Fruit fly (Drosophila melanogaster) whole organism, embryonic: ENCODE data around the gene IKKbeta.

Experiments
- Ada2b ChIP-seq: fragments of 200-800 bp; sonication (Bioruptor generic); IDR thresholded peaks from 2 replicates; pipeline ENCODE4 v1.3.6; 2022; ENCODE audit warnings: missing biosample characterization, missing genetic modification characterization
- Awh ChIP-seq: fragments of 200-800 bp; sonication (Bioruptor generic); IDR thresholded peaks from 2 replicates; pipeline ENCODE4, ENCODE4 v1.3.6; 2022; ENCODE audit warnings: missing biosample characterization, missing genetic modification characterization
- BEAF-32 ChIP-seq: fragments of 200-800 bp; sonication (Bioruptor generic); optimal IDR thresholded peaks from 3 replicates; lab custom pipeline; 2017; ENCODE audit warnings: missing biosample characterization, missing genetic modification characterization, mild to moderate bottlenecking, moderate library complexity, missing genetic modification reagents
- CG11695 ChIP-seq: fragments of 200-800 bp; sonication (Bioruptor generic); IDR thresholded peaks from 3 replicates; pipeline ENCODE4 v1.3.6; 2022; ENCODE audit warnings: missing biosample characterization, missing genetic modification characterization
- CG12299 ChIP-seq: fragments of 200-800 bp; sonication (Bioruptor generic); optimal IDR thresholded peaks from 2 replicates; lab custom pipeline; 2018; ENCODE audit warnings: missing biosample characterization, mild to moderate bottlenecking, missing genetic modification characterization
- CG1233 ChIP-seq: fragments of 200-800 bp; sonication (Bioruptor generic); optimal IDR thresholded peaks from 4 replicates; lab custom pipeline; 2018; ENCODE audit warnings: missing biosample characterization, mild to moderate bottlenecking, missing genetic modification characterization
- CG12391 ChIP-seq: fragments of 200-800 bp; sonication (Bioruptor generic); optimal IDR thresholded peaks from 3 replicates; lab custom pipeline; 2018; ENCODE audit warnings: missing biosample characterization, mild to moderate bottlenecking, missing genetic modification characterization, moderate library complexity
- CG12744 ChIP-seq: fragments of 200-800 bp; sonication (Bioruptor generic); optimal IDR thresholded peaks from 2 replicates; lab custom pipeline; 2016; ENCODE audit warnings: missing biosample characterization, missing genetic modification characterization
- CG13287 ChIP-seq: fragments of 200-800 bp; sonication (Bioruptor generic); IDR thresholded peaks from 2 replicates; pipeline ENCODE4 v1.3.6; 2022; ENCODE audit warnings: missing biosample characterization, missing genetic modification characterization; ENCODE audit not compliant: partially characterized antibody
- CG13296 ChIP-seq: fragments of 200-800 bp; sonication (Bioruptor generic); optimal IDR thresholded peaks from 3 replicates; lab custom pipeline; 2018; ENCODE audit warnings: missing biosample characterization, mild to moderate bottlenecking, missing genetic modification characterization
- CG15269 ChIP-seq: fragments of 200-800 bp; sonication (Bioruptor generic); optimal IDR thresholded peaks from 2 replicates; lab custom pipeline; 2018; ENCODE audit warnings: missing biosample characterization, mild to moderate bottlenecking, missing genetic modification characterization, moderate library complexity
- CG16815 ChIP-seq: fragments of 200-800 bp; sonication (Bioruptor generic); optimal IDR thresholded peaks from 3 replicates; lab custom pipeline; 2017; ENCODE audit warnings: missing biosample characterization, mild to moderate bottlenecking, missing genetic modification characterization
- CG18262 ChIP-seq: fragments of 200-800 bp; optimal IDR thresholded peaks from 3 replicates; lab custom pipeline; 2019; ENCODE audit warnings: missing biosample characterization, mild to moderate bottlenecking, missing genetic modification characterization, moderate library complexity
- CG2116 ChIP-seq: fragments of 200-800 bp; sonication (Bioruptor generic); optimal IDR thresholded peaks from 3 replicates; lab custom pipeline; 2018; ENCODE audit warnings: missing biosample characterization, mild to moderate bottlenecking, missing genetic modification characterization
- CG2889 ChIP-seq: fragments of 200-800 bp; sonication (Bioruptor generic); IDR thresholded peaks from 3 replicates; pipeline ENCODE4 v1.3.6; 2022; ENCODE audit warnings: missing biosample characterization, missing genetic modification characterization
- CG5245 ChIP-seq: fragments of 200-800 bp; sonication (Bioruptor generic); optimal IDR thresholded peaks from 3 replicates; lab custom pipeline; 2016; ENCODE audit warnings: missing biosample characterization, missing genetic modification characterization
- CG6854 ChIP-seq: fragments of 200-800 bp; sonication (Bioruptor generic); optimal IDR thresholded peaks from 3 replicates; lab custom pipeline; 2017; ENCODE audit warnings: missing biosample characterization, mild to moderate bottlenecking, missing genetic modification characterization
- CG7357 ChIP-seq: fragments of 200-800 bp; sonication (Bioruptor generic); IDR thresholded peaks from 3 replicates; pipeline ENCODE4 v1.3.6; 2022; ENCODE audit warnings: missing biosample characterization, missing genetic modification characterization
- CG7556 ChIP-seq: fragments of 200-800 bp; sonication (Bioruptor generic); optimal IDR thresholded peaks from 2 replicates; lab custom pipeline; 2017; ENCODE audit warnings: missing biosample characterization, mild to moderate bottlenecking, missing genetic modification characterization
- CG7839 ChIP-seq: fragments of 200-800 bp; sonication (Bioruptor generic); optimal IDR thresholded peaks from 3 replicates; lab custom pipeline; 2018; ENCODE audit warnings: missing biosample characterization, mild to moderate bottlenecking, missing genetic modification characterization, moderate library complexity
- CG7987 ChIP-seq: fragments of 200-800 bp; sonication (Bioruptor generic); optimal IDR thresholded peaks from 2 replicates; lab custom pipeline; 2018; ENCODE audit warnings: missing biosample characterization, mild to moderate bottlenecking, missing genetic modification characterization, moderate library complexity
- CHES-1-like ChIP-seq: fragments of 200-800 bp; sonication (Bioruptor generic); optimal IDR thresholded peaks from 2 replicates; lab custom pipeline; 2016; ENCODE audit warnings: missing biosample characterization, missing genetic modification characterization
- D19A ChIP-seq: fragments of 200-800 bp; optimal IDR thresholded peaks from 3 replicates; lab custom pipeline; 2019; ENCODE audit warnings: missing biosample characterization, mild to moderate bottlenecking, missing genetic modification characterization, moderate library complexity
- Dref ChIP-seq: fragments of 200-800 bp; sonication (Bioruptor generic); IDR thresholded peaks from 2 replicates; pipeline ENCODE4 v1.3.6; 2022; ENCODE audit warnings: missing biosample characterization, missing genetic modification characterization
- Elba2 ChIP-seq: fragments of 200-800 bp; sonication (Bioruptor generic); optimal IDR thresholded peaks from 3 replicates; lab custom pipeline; 2016; ENCODE audit warnings: missing biosample characterization, missing genetic modification characterization
- Mrtf ChIP-seq: fragments of 200-800 bp; sonication (Bioruptor generic); IDR thresholded peaks from 3 replicates; pipeline ENCODE4 v1.3.6; 2022; ENCODE audit warnings: missing biosample characterization, missing genetic modification characterization
- NC2α ChIP-seq: fragments of 200-800 bp; sonication (Bioruptor generic); optimal IDR thresholded peaks from 2 replicates; lab custom pipeline; 2016; ENCODE audit warnings: missing biosample characterization, missing genetic modification characterization
- Scr ChIP-seq: fragments of 200-800 bp; sonication (Bioruptor generic); IDR thresholded peaks from 2 replicates; pipeline ENCODE4 v1.3.6; 2022; ENCODE audit warnings: missing biosample characterization, missing genetic modification characterization; ENCODE audit not compliant: partially characterized antibody
- Sry-β ChIP-seq: fragments of 200-800 bp; sonication (Bioruptor generic); optimal IDR thresholded peaks from 2 replicates; lab custom pipeline; 2018; ENCODE audit warnings: missing biosample characterization, mild to moderate bottlenecking, missing genetic modification characterization, moderate library complexity
- bab2 ChIP-seq: fragments of 200-800 bp; sonication (Bioruptor generic); optimal IDR thresholded peaks from 2 replicates; lab custom pipeline; 2016; ENCODE audit warnings: missing biosample characterization, missing genetic modification characterization
- bcd ChIP-seq: fragments of 200-800 bp; sonication (Bioruptor generic); optimal IDR thresholded peaks from 2 replicates; lab custom pipeline; 2017; ENCODE audit warnings: missing biosample characterization, mild to moderate bottlenecking, missing genetic modification characterization
- br ChIP-seq: fragments of >200 bp; optimal IDR thresholded peaks from 2 replicates; lab custom pipeline; 2017
- cwo ChIP-seq: fragments of 200-800 bp; sonication (Bioruptor generic); optimal IDR thresholded peaks from 3 replicates; lab custom pipeline; 2017; ENCODE audit warnings: missing biosample characterization, missing genetic modification characterization, mild to moderate bottlenecking, moderate library complexity, missing genetic modification reagents
- dysf ChIP-seq: fragments of 200-800 bp; sonication (Bioruptor generic); IDR thresholded peaks from 3 replicates; pipeline ENCODE4 v1.3.6; 2022; ENCODE audit warnings: missing biosample characterization, missing genetic modification characterization
- emc ChIP-seq: fragments of 200-800 bp; sonication (Bioruptor generic); optimal IDR thresholded peaks from 2 replicates; lab custom pipeline; 2016; ENCODE audit warnings: missing biosample characterization, missing genetic modification characterization
- eve ChIP-seq, 2 experiments: fragments of >200 bp; optimal IDR thresholded peaks; 2 replicates each; lab custom pipeline; 2017; ENCODE audit warnings: missing biosample characterization in 2 of 2, missing genetic modification characterization in 2 of 2
- fd96Cb ChIP-seq: fragments of 200-800 bp; sonication (Bioruptor generic); optimal IDR thresholded peaks from 2 replicates; lab custom pipeline; 2018; ENCODE audit warnings: missing biosample characterization, mild to moderate bottlenecking, missing genetic modification characterization, moderate library complexity
- gem ChIP-seq: fragments of 200-800 bp; sonication (Bioruptor generic); optimal IDR thresholded peaks from 2 replicates; lab custom pipeline; 2019; ENCODE audit warnings: missing biosample characterization, mild to moderate bottlenecking, missing genetic modification characterization, moderate library complexity
- lab ChIP-seq: fragments of 200-800 bp; sonication (Bioruptor generic); optimal IDR thresholded peaks from 3 replicates; lab custom pipeline; 2017; ENCODE audit warnings: missing biosample characterization, missing genetic modification characterization, mild to moderate bottlenecking, moderate library complexity, missing genetic modification reagents
- phol ChIP-seq: fragments of 200-800 bp; sonication (Bioruptor generic); optimal IDR thresholded peaks from 3 replicates; lab custom pipeline; 2018; ENCODE audit warnings: missing biosample characterization, mild to moderate bottlenecking, missing genetic modification characterization, moderate library complexity
- salm ChIP-seq: fragments of 200-800 bp; sonication (Bioruptor generic); optimal IDR thresholded peaks from 2 replicates; lab custom pipeline; 2018; ENCODE audit warnings: missing biosample characterization, mild to moderate bottlenecking, missing genetic modification characterization
- sim ChIP-seq: fragments of 200-800 bp; sonication (Bioruptor generic); IDR thresholded peaks from 2 replicates; pipeline ENCODE4 v1.3.6; 2022; ENCODE audit warnings: missing biosample characterization, missing genetic modification characterization
- sug ChIP-seq: fragments of 200-800 bp; optimal IDR thresholded peaks from 2 replicates; lab custom pipeline; 2019; ENCODE audit warnings: missing biosample characterization, mild to moderate bottlenecking, missing genetic modification characterization, moderate library complexity
- tna ChIP-seq: fragments of 200-800 bp; sonication (Bioruptor generic); IDR thresholded peaks from 2 replicates; pipeline ENCODE4 v1.3.6; 2022; ENCODE audit warnings: missing biosample characterization, missing genetic modification characterization; ENCODE audit not compliant: partially characterized antibody
- twi ChIP-seq: fragments of 200-800 bp; optimal IDR thresholded peaks from 2 replicates; lab custom pipeline; 2019; ENCODE audit warnings: missing biosample characterization, mild to moderate bottlenecking, missing genetic modification characterization, moderate library complexity
- vvl ChIP-seq: fragments of 200-800 bp; sonication (Bioruptor generic); IDR thresholded peaks from 2 replicates; pipeline ENCODE4 v1.3.6; 2022; ENCODE audit warnings: missing biosample characterization, missing genetic modification characterization
- wek ChIP-seq: fragments of 200-800 bp; sonication (Bioruptor generic); optimal IDR thresholded peaks from 3 replicates; lab custom pipeline; 2018; ENCODE audit warnings: missing biosample characterization, mild to moderate bottlenecking, missing genetic modification characterization, moderate library complexity

The IKKbeta gene

dm6 chr3R:16071689-16072580 lies 22.7 kb upstream of the IKKbeta start (continued):
- TF ChIP-seq CG11695 (GFP tag; lab: Robert Waterston, UW) (peak; percentile 83), bab2 (GFP tag; lab: Kevin White, UChicago) (peak; percentile 55), BEAF-32 (GFP tag; lab: Kevin White, UChicago) (peak; percentile 20), CG15269 (tag; lab: Kevin White, UChicago) (no peak), CG2889 (peak; percentile 82), CG13296 (no peak), Dref (GFP tag; lab: Robert Waterston, UW) (no peak), CG12391 (tag; lab: Kevin White, UChicago) (peak; percentile 78), dysf (GFP tag; lab: Robert Waterston, UW) (peak; percentile 64), CG2116 (GFP tag; lab: Kevin White, UChicago) (peak; percentile 40), CG7987 (GFP tag; lab: Kevin White, UChicago) (no peak), D19A (tag; lab: Kevin White, UChicago) (peak; percentile 76), sim (GFP tag; lab: Robert Waterston, UW) (peak; percentile 66; the same call in 1 of the 2 replicates), eve (GFP tag; optimal IDR thresholded peaks at IDR 0.05; lab: Kevin White, UChicago) (no peak), sug (tag; lab: Kevin White, UChicago) (no peak), fd96Cb (tag; lab: Kevin White, UChicago) (peak; percentile 53), br (lab: Kevin White, UChicago) (no peak), CG13287 (no peak), cwo (GFP tag; lab: Kevin White, UChicago) (peak; percentile 10), CG16815 (GFP tag; lab: Kevin White, UChicago) (peak; percentile 57), CG7839 (tag; lab: Kevin White, UChicago) (peak; percentile 58), Sry-β (GFP tag; lab: Kevin White, UChicago) (no peak), CG1233 (GFP tag; lab: Kevin White, UChicago) (peak; percentile 51), bcd (GFP tag; lab: Kevin White, UChicago) (peak; percentile 34), Ada2b (GFP tag; lab: Robert Waterston, UW) (peak; percentile 60), CG12299 (tag; lab: Kevin White, UChicago) (no peak), CG7556 (GFP tag; lab: Kevin White, UChicago) (peak; percentile 72), phol (tag; lab: Kevin White, UChicago) (peak; percentile 60), CG7357 (GFP tag; lab: Robert Waterston, UW) (peak; percentile 51; the same call in 1 of the 3 replicates), twi (tag; lab: Kevin White, UChicago) (peak; percentile 21), gem (tag; lab: Kevin White, UChicago) (peak; percentile 76), CG18262 (tag; lab: Kevin White, UChicago) (peak; percentile 92), CHES-1-like (no peak), wek (GFP tag; lab: Kevin White, UChicago) (no peak), Scr (GFP tag; lab: Robert Waterston, UW) (0 out of 2 replicates have a peak, but pooled peaks have one; percentile 13), Elba2 (GFP tag; lab: Kevin White, UChicago) (no peak), tna (GFP tag; lab: Robert Waterston, UW) (no peak), CG5245 (GFP tag; lab: Kevin White, UChicago) (peak; percentile 68), salm (tag; lab: Kevin White, UChicago) (peak; percentile 4), lab (GFP tag; lab: Kevin White, UChicago) (no peak), Awh (GFP tag; lab: Robert Waterston, UW) (peak; percentile 77), CG6854 (GFP tag; lab: Kevin White, UChicago) (no peak), emc (GFP tag; lab: Kevin White, UChicago) (no peak), vvl (peak; percentile 93), CG12744 (GFP tag; lab: Kevin White, UChicago) (peak; percentile 54), Mrtf (GFP tag; lab: Robert Waterston, UW) (peak; percentile 42; the same call in 1 of the 3 replicates), NC2α (GFP tag; lab: Kevin White, UChicago) (no peak)
